Worm (Caenorhabditis elegans) whole organism, L2 larva: ENCODE measurements around the gene R02E12.12.

Experiments used
- C34F6.9 ChIP-seq: fragments of 150-350 bp; optimal IDR thresholded peaks from 2 replicates; lab custom pipeline; 2014; ENCODE audit warnings: missing biosample characterization, missing genetic modification characterization
- F13H6.1 ChIP-seq: sonication (generic microtip); optimal IDR thresholded peaks from 2 replicates; lab custom pipeline; 2016; ENCODE audit warnings: missing genetic modification characterization, missing compliant biosample characterization
- R02D3.7 ChIP-seq: fragments of 150-350 bp; optimal IDR thresholded peaks from 2 replicates; lab custom pipeline; 2014; ENCODE audit warnings: missing biosample characterization, missing genetic modification characterization
- Y55F3AM.14 ChIP-seq: fragments of 200-800 bp; sonication (Bioruptor generic); optimal IDR thresholded peaks from 2 replicates; lab custom pipeline; 2018; ENCODE audit warnings: mild to moderate bottlenecking, missing genetic modification characterization, missing compliant biosample characterization
- ZK546.5 ChIP-seq: sonication (generic microtip); optimal IDR thresholded peaks from 2 replicates; lab custom pipeline; 2017; ENCODE audit warnings: missing biosample characterization, missing genetic modification characterization
- alr-1 ChIP-seq: fragments of 150-350 bp; optimal IDR thresholded peaks from 2 replicates; lab custom pipeline; 2014; ENCODE audit warnings: missing biosample characterization, missing genetic modification characterization
- aly-2 ChIP-seq: fragments of 150-350 bp; optimal IDR thresholded peaks from 2 replicates; lab custom pipeline; 2014; ENCODE audit warnings: missing biosample characterization, missing genetic modification characterization
- ama-1 ChIP-seq: fragments of 150-350 bp; optimal IDR thresholded peaks from 2 replicates; lab custom pipeline; 2018; ENCODE audit warnings: inconsistent platforms
- blmp-1 ChIP-seq: sonication (generic microtip); optimal IDR thresholded peaks from 2 replicates; lab custom pipeline; 2017; ENCODE audit warnings: missing genetic modification characterization, mild to moderate bottlenecking, missing compliant biosample characterization, antibody characterized with exemption, moderate library complexity; ENCODE audit not compliant: insufficient read depth
- ceh-16 ChIP-seq: fragments of 150-350 bp; optimal IDR thresholded peaks from 2 replicates; lab custom pipeline; 2014; ENCODE audit warnings: missing biosample characterization, missing genetic modification characterization
- ceh-82 ChIP-seq: fragments of 150-350 bp; optimal IDR thresholded peaks from 2 replicates; lab custom pipeline; 2014; ENCODE audit warnings: missing biosample characterization, missing genetic modification characterization
- crh-2 ChIP-seq: sonication (generic microtip); optimal IDR thresholded peaks from 2 replicates; lab custom pipeline; 2017; ENCODE audit warnings: missing biosample characterization, missing genetic modification characterization
- dmd-4 ChIP-seq: sonication (generic microtip); optimal IDR thresholded peaks from 2 replicates; lab custom pipeline; 2017; ENCODE audit warnings: missing biosample characterization, missing genetic modification characterization
- egl-27 ChIP-seq: sonication (generic microtip); optimal IDR thresholded peaks from 3 replicates; lab custom pipeline; 2017; ENCODE audit warnings: missing biosample characterization, missing genetic modification reagents, missing genetic modification characterization
- elt-1 ChIP-seq: fragments of 150-350 bp; optimal IDR thresholded peaks from 2 replicates; lab custom pipeline; 2014; ENCODE audit warnings: missing biosample characterization, missing genetic modification characterization
- elt-3 ChIP-seq: sonication (generic microtip); optimal IDR thresholded peaks from 2 replicates; lab custom pipeline; 2017; ENCODE audit warnings: missing biosample characterization, missing genetic modification characterization
- fos-1 ChIP-seq: fragments of 150-350 bp; optimal IDR thresholded peaks from 2 replicates; lab custom pipeline; 2014; ENCODE audit warnings: missing biosample characterization, missing genetic modification characterization
- gmeb-1 ChIP-seq: fragments of 150-350 bp; optimal IDR thresholded peaks from 2 replicates; lab custom pipeline; 2014; ENCODE audit warnings: missing biosample characterization, missing genetic modification characterization
- lin-11 ChIP-seq: fragments of 150-350 bp; sonication (generic microtip); optimal IDR thresholded peaks from 2 replicates; lab custom pipeline; 2014; ENCODE audit warnings: missing biosample characterization, missing genetic modification characterization, inconsistent platforms, mixed read lengths
- lin-13 ChIP-seq: fragments of 150-350 bp; optimal IDR thresholded peaks from 2 replicates; lab custom pipeline; 2014; ENCODE audit warnings: missing biosample characterization, missing genetic modification reagents, missing genetic modification characterization
- lin-39 ChIP-seq: fragments of 150-350 bp; optimal IDR thresholded peaks from 2 replicates; lab custom pipeline; 2014; ENCODE audit warnings: missing biosample characterization, missing genetic modification reagents, missing genetic modification characterization
- lsy-2 ChIP-seq, 2 experiments: fragments of 150-350 bp in 1 of 2; sonication (generic microtip) in 1 of 2; optimal IDR thresholded peaks; 2 replicates each; lab custom pipeline; 2014 to 2017; ENCODE audit warnings: missing biosample characterization in 2 of 2, missing genetic modification characterization in 2 of 2
- mab-5 ChIP-seq: fragments of 150-350 bp; optimal IDR thresholded peaks from 2 replicates; lab custom pipeline; 2014; ENCODE audit warnings: missing biosample characterization, missing genetic modification characterization
- mbf-1 ChIP-seq: sonication (generic microtip); optimal IDR thresholded peaks from 2 replicates; lab custom pipeline; 2017; ENCODE audit warnings: missing biosample characterization, missing genetic modification characterization
- mdl-1 ChIP-seq, 2 experiments: fragments of 150-350 bp in 1 of 2; sonication (generic microtip) in 1 of 2; optimal IDR thresholded peaks; 2 replicates each; lab custom pipeline; 2017; ENCODE audit warnings: missing biosample characterization in 2 of 2, missing genetic modification characterization in 2 of 2
- nhr-10 ChIP-seq: sonication (generic microtip); optimal IDR thresholded peaks from 2 replicates; lab custom pipeline; 2017; ENCODE audit warnings: missing biosample characterization, missing genetic modification characterization
- nhr-11 ChIP-seq: fragments of 150-350 bp; optimal IDR thresholded peaks from 2 replicates; lab custom pipeline; 2014; ENCODE audit warnings: missing biosample characterization, missing genetic modification characterization
- nhr-12 ChIP-seq: fragments of 150-350 bp; optimal IDR thresholded peaks from 2 replicates; lab custom pipeline; 2014; ENCODE audit warnings: missing biosample characterization, missing genetic modification characterization
- nhr-129 ChIP-seq: fragments of 150-350 bp; optimal IDR thresholded peaks from 2 replicates; lab custom pipeline; 2014; ENCODE audit warnings: missing biosample characterization, missing genetic modification characterization
- nhr-21 ChIP-seq: fragments of 150-350 bp; optimal IDR thresholded peaks from 2 replicates; lab custom pipeline; 2014; ENCODE audit warnings: missing biosample characterization, missing genetic modification characterization
- nhr-23 ChIP-seq: fragments of 150-350 bp; optimal IDR thresholded peaks from 2 replicates; lab custom pipeline; 2014; ENCODE audit warnings: missing biosample characterization, missing genetic modification reagents, missing genetic modification characterization
- nhr-237 ChIP-seq: fragments of 150-350 bp; optimal IDR thresholded peaks from 2 replicates; lab custom pipeline; 2014; ENCODE audit warnings: missing biosample characterization, missing genetic modification characterization
- nhr-25 ChIP-seq: fragments of 150-350 bp; sonication (generic microtip); optimal IDR thresholded peaks from 3 replicates; lab custom pipeline; 2014; ENCODE audit warnings: missing biosample characterization, missing genetic modification characterization
- nhr-6 ChIP-seq: fragments of 150-350 bp; optimal IDR thresholded peaks from 2 replicates; lab custom pipeline; 2014; ENCODE audit warnings: missing biosample characterization, missing genetic modification characterization
- nhr-77 ChIP-seq: fragments of 150-350 bp; optimal IDR thresholded peaks from 2 replicates; lab custom pipeline; 2014; ENCODE audit warnings: missing biosample characterization, missing genetic modification characterization
- peb-1 ChIP-seq: fragments of 150-350 bp; optimal IDR thresholded peaks from 2 replicates; lab custom pipeline; 2014; ENCODE audit warnings: missing biosample characterization, missing genetic modification characterization
- sem-4 ChIP-seq: fragments of 150-350 bp; optimal IDR thresholded peaks from 2 replicates; lab custom pipeline; 2014; ENCODE audit warnings: missing biosample characterization, missing genetic modification reagents, missing genetic modification characterization
- skn-1 ChIP-seq: sonication (generic microtip); optimal IDR thresholded peaks from 2 replicates; lab custom pipeline; 2017; ENCODE audit warnings: missing biosample characterization, missing genetic modification characterization
- sma-3 ChIP-seq: sonication (generic microtip); optimal IDR thresholded peaks from 2 replicates; lab custom pipeline; 2016; ENCODE audit warnings: missing genetic modification reagents, missing genetic modification characterization, missing compliant biosample characterization
- sma-9 ChIP-seq, 2 experiments: fragments of 150-350 bp in 1 of 2; sonication (generic microtip) in 1 of 2; optimal IDR thresholded peaks; 2 replicates each; lab custom pipeline; 2014 to 2016; ENCODE audit warnings: missing genetic modification characterization in 2 of 2, mild to moderate bottlenecking in 1 of 2, missing biosample characterization in 1 of 2, missing compliant biosample characterization in 1 of 2, missing genetic modification reagents in 1 of 2, moderate library complexity in 1 of 2
- snpc-4 ChIP-seq: fragments of 150-350 bp; optimal IDR thresholded peaks from 2 replicates; lab custom pipeline; 2014; ENCODE audit warnings: missing biosample characterization, missing genetic modification characterization
- unc-39 ChIP-seq: fragments of 150-350 bp; optimal IDR thresholded peaks from 2 replicates; lab custom pipeline; 2014; ENCODE audit warnings: missing biosample characterization, missing genetic modification characterization
- unc-55 ChIP-seq: fragments of 150-350 bp; sonication (generic microtip); optimal IDR thresholded peaks from 3 replicates; lab custom pipeline; 2014; ENCODE audit warnings: missing biosample characterization, missing genetic modification reagents, missing genetic modification characterization
- unc-62 ChIP-seq: fragments of 150-350 bp; optimal IDR thresholded peaks from 2 replicates; lab custom pipeline; 2014; ENCODE audit warnings: missing biosample characterization, missing genetic modification reagents, missing genetic modification characterization
- zag-1 ChIP-seq: fragments of 150-350 bp; optimal IDR thresholded peaks from 2 replicates; lab custom pipeline; 2014; ENCODE audit warnings: missing biosample characterization, missing genetic modification characterization
- ztf-1 ChIP-seq: fragments of 200-800 bp; sonication (Bioruptor generic); conservative IDR thresholded peaks from 2 replicates; pipeline ENCODE4 v1.3.6; 2022; ENCODE audit warnings: missing genetic modification characterization, missing compliant biosample characterization
- ztf-11 ChIP-seq: sonication (generic microtip); optimal IDR thresholded peaks from 2 replicates; lab custom pipeline; 2017; ENCODE audit warnings: missing biosample characterization, missing genetic modification characterization
- ztf-4 ChIP-seq: fragments of 150-350 bp; optimal IDR thresholded peaks from 2 replicates; lab custom pipeline; 2014; ENCODE audit warnings: missing biosample characterization, missing genetic modification characterization

Gene R02E12.12

ce11 chrX:3968209-3968960, 34.9 kb upstream of the R02E12.12 start, which contains the start of gene C16B8.3:
Gene C16B8.3 (minus strand): TSS chrX:3968634.
- TF ChIP-seq C34F6.9 (tag; lab: Kevin White, UChicago) (no peak), gmeb-1 (tag; lab: Kevin White, UChicago) (peak; percentile 37), fos-1 (tag; lab: Kevin White, UChicago) (peak; percentile 67), unc-62 (GFP tag; lab: Kevin White, UChicago) (no peak), skn-1 (tag; lab: Kevin White, UChicago) (no peak), mbf-1 (no peak), F13H6.1 (peak; percentile 2), snpc-4 (tag; lab: Kevin White, UChicago) (no peak), zag-1 (tag; lab: Kevin White, UChicago) (no peak), ceh-82 (tag; lab: Kevin White, UChicago) (no peak), ztf-4 (tag; lab: Kevin White, UChicago) (no peak), ztf-1 (GFP tag; lab: Robert Waterston, UW) (no peak), nhr-21 (tag; lab: Kevin White, UChicago) (no peak), nhr-23 (no peak), elt-1 (tag; lab: Kevin White, UChicago) (no peak), elt-3 (tag; lab: Kevin White, UChicago) (no peak), crh-2 (tag; lab: Kevin White, UChicago) (peak; percentile 61), R02D3.7 (tag; lab: Kevin White, UChicago) (no peak), nhr-237 (tag; lab: Kevin White, UChicago) (no peak), lin-13 (no peak), nhr-129 (tag; lab: Kevin White, UChicago) (no peak), sma-3 (no peak), aly-2 (tag; lab: Kevin White, UChicago) (no peak), nhr-25 (no peak), sma-9 (GFP tag; optimal IDR thresholded peaks at IDR 0.05; lab: Kevin White, UChicago) (peak; percentile 27), sma-9 (tag; optimal IDR thresholded peaks at IDR 0.05; lab: Kevin White, UChicago) (no peak), ztf-11 (no peak), nhr-12 (no peak), lsy-2 (tag; optimal IDR thresholded peaks at IDR 0.05; lab: Kevin White, UChicago) (no peak), mdl-1 (tag; optimal IDR thresholded peaks at IDR 0.05; lab: Kevin White, UChicago) (peak in 1 of 2 experiments; percentile 11), nhr-77 (tag; lab: Kevin White, UChicago) (no peak), dmd-4 (tag; lab: Kevin White, UChicago) (no peak), ama-1 (no peak), blmp-1 (tag; lab: Kevin White, UChicago) (no peak), nhr-6 (tag; lab: Kevin White, UChicago) (no peak), unc-39 (no peak), alr-1 (tag; lab: Kevin White, UChicago) (no peak), peb-1 (tag; lab: Kevin White, UChicago) (no peak), ceh-16 (no peak), ZK546.5 (no peak), nhr-11 (tag; lab: Kevin White, UChicago) (no peak), sem-4 (tag; lab: Kevin White, UChicago) (no peak), unc-55 (GFP tag; lab: Kevin White, UChicago) (no peak), lin-39 (no peak), nhr-10 (tag; lab: Kevin White, UChicago) (no peak), mab-5 (no peak), lin-11 (tag; lab: Kevin White, UChicago) (no peak), Y55F3AM.14 (no peak), egl-27 (tag; lab: Kevin White, UChicago) (no peak)
